Worm (Caenorhabditis elegans) whole organism, L1 larva: ENCODE results near the gene srbc-39.

ENCODE experiments used
- C04F5.9 ChIP-seq: sonication (generic microtip); optimal IDR thresholded peaks from 2 replicates; lab custom pipeline; 2016; ENCODE audit warnings: missing genetic modification characterization, missing compliant biosample characterization
- C34B4.2 ChIP-seq: sonication (generic microtip); optimal IDR thresholded peaks from 2 replicates; lab custom pipeline; 2017; ENCODE audit warnings: mild to moderate bottlenecking, missing genetic modification characterization, missing compliant biosample characterization
- F16B12.6 ChIP-seq: fragments of 150-350 bp; optimal IDR thresholded peaks from 2 replicates; lab custom pipeline; 2014; ENCODE audit warnings: missing biosample characterization, missing genetic modification characterization
- Y116A8C.19 ChIP-seq: sonication (generic microtip); optimal IDR thresholded peaks from 2 replicates; lab custom pipeline; 2016; ENCODE audit warnings: missing compliant biosample characterization, missing genetic modification characterization, borderline replicate concordance
- alr-1 ChIP-seq: fragments of 200-800 bp; sonication (Bioruptor generic); optimal IDR thresholded peaks from 2 replicates; lab custom pipeline; 2018; ENCODE audit warnings: borderline replicate concordance, mild to moderate bottlenecking, missing genetic modification characterization, missing compliant biosample characterization
- ama-1 ChIP-seq: fragments of 150-350 bp; optimal IDR thresholded peaks from 2 replicates; lab custom pipeline; 2014
- blmp-1 ChIP-seq: fragments of 150-350 bp; optimal IDR thresholded peaks from 2 replicates; lab custom pipeline; 2014; ENCODE audit warnings: missing biosample characterization, missing genetic modification characterization
- ceh-63 ChIP-seq: fragments of 200-800 bp; sonication (Bioruptor generic); optimal IDR thresholded peaks from 2 replicates; lab custom pipeline; 2018; ENCODE audit warnings: mild to moderate bottlenecking, missing genetic modification characterization, missing compliant biosample characterization
- ceh-8 ChIP-seq: fragments of 200-800 bp; sonication (Bioruptor generic); optimal IDR thresholded peaks from 2 replicates; lab custom pipeline; 2018; ENCODE audit warnings: mild to moderate bottlenecking, missing genetic modification characterization, moderate library complexity, missing compliant biosample characterization
- ceh-88 ChIP-seq: fragments of 200-800 bp; sonication (Bioruptor generic); IDR thresholded peaks from 2 replicates; pipeline ENCODE4 v1.3.6; 2022; ENCODE audit warnings: missing genetic modification characterization, missing compliant biosample characterization
- ceh-90 ChIP-seq: sonication (generic microtip); optimal IDR thresholded peaks from 2 replicates; lab custom pipeline; 2016; ENCODE audit warnings: missing genetic modification characterization, missing compliant biosample characterization
- ces-1 ChIP-seq: fragments of 150-350 bp; optimal IDR thresholded peaks from 2 replicates; lab custom pipeline; 2014; ENCODE audit warnings: missing biosample characterization, missing genetic modification reagents, missing genetic modification characterization
- efl-3 ChIP-seq: fragments of 200-800 bp; sonication (Bioruptor generic); optimal IDR thresholded peaks from 2 replicates; lab custom pipeline; 2018; ENCODE audit warnings: mild to moderate bottlenecking, missing genetic modification characterization, missing compliant biosample characterization
- egl-13 ChIP-seq: sonication (generic microtip); optimal IDR thresholded peaks from 2 replicates; lab custom pipeline; 2016; ENCODE audit warnings: missing genotype, missing genetic modification reagents, missing genetic modification characterization, missing compliant biosample characterization
- egl-27 ChIP-seq, 2 experiments: fragments of 150-350 bp in 1 of 2; sonication (generic microtip); optimal IDR thresholded peaks; 3 replicates each; lab custom pipeline; 2017 to 2018; ENCODE audit warnings: missing biosample characterization in 2 of 2, missing genetic modification characterization in 2 of 2, missing genetic modification reagents in 2 of 2
- fkh-10 ChIP-seq: sonication (generic microtip); optimal IDR thresholded peaks from 2 replicates; lab custom pipeline; 2017; ENCODE audit warnings: missing biosample characterization, missing genetic modification reagents, missing genetic modification characterization
- fos-1 ChIP-seq: fragments of 150-350 bp; optimal IDR thresholded peaks from 2 replicates; lab custom pipeline; 2014; ENCODE audit warnings: missing biosample characterization, missing genetic modification characterization
- grh-1 ChIP-seq: fragments of 200-800 bp; sonication (Bioruptor generic); IDR thresholded peaks from 2 replicates; pipeline ENCODE4 v1.3.6; 2022; ENCODE audit warnings: missing genetic modification reagents, missing genetic modification characterization, missing compliant biosample characterization
- hpl-2 ChIP-seq: fragments of 150-350 bp; optimal IDR thresholded peaks from 2 replicates; lab custom pipeline; 2014; ENCODE audit warnings: missing biosample characterization, missing genetic modification reagents, missing genetic modification characterization
- lin-14 ChIP-seq: fragments of 200-800 bp; sonication (Bioruptor generic); optimal IDR thresholded peaks from 2 replicates; lab custom pipeline; 2018; ENCODE audit warnings: mild to moderate bottlenecking, missing genetic modification characterization, moderate library complexity, missing compliant biosample characterization
- lin-15B ChIP-seq: fragments of 150-350 bp; sonication (generic microtip); optimal IDR thresholded peaks from 3 replicates; lab custom pipeline; 2014; ENCODE audit warnings: missing biosample characterization, missing genetic modification characterization
- lin-35 ChIP-seq, 2 experiments: fragments of 150-350 bp; optimal IDR thresholded peaks; 2 replicates each; lab custom pipeline; 2014; ENCODE audit warnings: missing biosample characterization in 2 of 2, missing genetic modification characterization in 2 of 2, missing genetic modification reagents in 2 of 2
- lin-39 ChIP-seq: fragments of 150-350 bp; optimal IDR thresholded peaks from 2 replicates; lab custom pipeline; 2014; ENCODE audit warnings: missing biosample characterization, missing genetic modification reagents, missing genetic modification characterization
- lsy-2 ChIP-seq, 2 experiments: fragments of 150-350 bp; optimal IDR thresholded peaks; 2 replicates each; lab custom pipeline; 2014; ENCODE audit warnings: missing biosample characterization in 2 of 2, missing genetic modification characterization in 2 of 2
- mab-9 ChIP-seq: fragments of 200-800 bp; sonication (Bioruptor generic); IDR thresholded peaks from 2 replicates; pipeline ENCODE4 v1.3.6; 2022; ENCODE audit warnings: missing genetic modification reagents, missing genetic modification characterization, missing compliant biosample characterization
- mdl-1 ChIP-seq, 2 experiments: fragments of 150-350 bp; optimal IDR thresholded peaks; 2 replicates each; lab custom pipeline; 2014 to 2017; ENCODE audit warnings: missing biosample characterization in 2 of 2, missing genetic modification characterization in 2 of 2, inconsistent platforms in 1 of 2
- nhr-28 ChIP-seq: fragments of 150-350 bp; optimal IDR thresholded peaks from 2 replicates; lab custom pipeline; 2014; ENCODE audit warnings: missing biosample characterization, missing genetic modification characterization
- nhr-47 ChIP-seq: sonication (generic microtip); optimal IDR thresholded peaks from 2 replicates; lab custom pipeline; 2016; ENCODE audit warnings: mild to moderate bottlenecking, missing genetic modification characterization, moderate library complexity, missing compliant biosample characterization
- nhr-71 ChIP-seq: sonication (generic microtip); optimal IDR thresholded peaks from 2 replicates; lab custom pipeline; 2016; ENCODE audit warnings: mild to moderate bottlenecking, missing genetic modification characterization, moderate library complexity, missing compliant biosample characterization
- nhr-76 ChIP-seq: sonication (generic microtip); optimal IDR thresholded peaks from 2 replicates; lab custom pipeline; 2017; ENCODE audit warnings: missing biosample characterization, missing genetic modification characterization
- nhr-77 ChIP-seq: fragments of 150-350 bp; optimal IDR thresholded peaks from 2 replicates; lab custom pipeline; 2014; ENCODE audit warnings: missing biosample characterization, missing genetic modification characterization
- nhr-84 ChIP-seq: sonication (generic microtip); optimal IDR thresholded peaks from 2 replicates; lab custom pipeline; 2017; ENCODE audit warnings: missing biosample characterization, missing genetic modification characterization
- nhr-85 ChIP-seq: sonication (generic microtip); peaks from one replicate; lab custom pipeline; 2016; ENCODE audit warnings: missing genetic modification characterization, inconsistent platforms, missing compliant biosample characterization
- nhr-90 ChIP-seq: sonication (generic microtip); optimal IDR thresholded peaks from 2 replicates; lab custom pipeline; 2016; ENCODE audit warnings: mild to moderate bottlenecking, missing genetic modification characterization, missing compliant biosample characterization; ENCODE audit not compliant: poor library complexity
- pag-3 ChIP-seq: sonication (generic microtip); optimal IDR thresholded peaks from 2 replicates; lab custom pipeline; 2017; ENCODE audit warnings: missing genetic modification characterization, mild to moderate bottlenecking, missing compliant biosample characterization, antibody characterized with exemption, borderline replicate concordance; ENCODE audit not compliant: insufficient read depth
- rnt-1 ChIP-seq: sonication (generic microtip); optimal IDR thresholded peaks from 2 replicates; lab custom pipeline; 2016; ENCODE audit warnings: mild to moderate bottlenecking, missing genetic modification characterization, moderate library complexity, missing compliant biosample characterization
- skn-1 ChIP-seq: fragments of 150-350 bp; optimal IDR thresholded peaks from 2 replicates; lab custom pipeline; 2014; ENCODE audit warnings: missing biosample characterization, missing genetic modification characterization
- sox-4 ChIP-seq: sonication (generic microtip); optimal IDR thresholded peaks from 2 replicates; lab custom pipeline; 2016; ENCODE audit warnings: missing genetic modification characterization, missing compliant biosample characterization
- sptf-1 ChIP-seq: fragments of 150-350 bp; optimal IDR thresholded peaks from 2 replicates; lab custom pipeline; 2014; ENCODE audit warnings: missing biosample characterization, missing genetic modification characterization
- sup-37 ChIP-seq: fragments of 200-800 bp; sonication (Bioruptor generic); optimal IDR thresholded peaks from 2 replicates; lab custom pipeline; 2018; ENCODE audit warnings: mild to moderate bottlenecking, missing genetic modification characterization, missing compliant biosample characterization
- tbx-2 ChIP-seq: sonication (generic microtip); optimal IDR thresholded peaks from 2 replicates; lab custom pipeline; 2016; ENCODE audit warnings: missing genetic modification characterization, missing compliant biosample characterization
- unc-130 ChIP-seq: fragments of 150-350 bp; optimal IDR thresholded peaks from 2 replicates; lab custom pipeline; 2017; ENCODE audit warnings: missing biosample characterization, missing genetic modification characterization, inconsistent platforms
- unc-30 ChIP-seq: sonication (generic microtip); optimal IDR thresholded peaks from 2 replicates; lab custom pipeline; 2017; ENCODE audit warnings: missing biosample characterization, missing genetic modification characterization
- unc-62 ChIP-seq: fragments of 150-350 bp; optimal IDR thresholded peaks from 2 replicates; lab custom pipeline; 2014; ENCODE audit warnings: missing biosample characterization, missing genetic modification reagents, missing genetic modification characterization
- unc-86 ChIP-seq: sonication (generic microtip); optimal IDR thresholded peaks from 2 replicates; lab custom pipeline; 2016; ENCODE audit warnings: missing genetic modification characterization, missing compliant biosample characterization
- unc-98 ChIP-seq: fragments of 200-800 bp; sonication (Bioruptor generic); IDR thresholded peaks from 2 replicates; pipeline ENCODE4 v1.3.6; 2022; ENCODE audit warnings: missing genetic modification characterization, missing compliant biosample characterization
- zip-4 ChIP-seq: fragments of 200-800 bp; sonication (Bioruptor generic); optimal IDR thresholded peaks from 2 replicates; lab custom pipeline; 2018; ENCODE audit warnings: mild to moderate bottlenecking, missing genetic modification characterization, moderate library complexity, missing compliant biosample characterization
- ztf-11 ChIP-seq, 2 experiments: sonication (generic microtip); optimal IDR thresholded peaks; 2 replicates each; lab custom pipeline; 2016 to 2017; ENCODE audit warnings: missing genetic modification characterization in 2 of 2, missing biosample characterization in 1 of 2, missing compliant biosample characterization in 1 of 2
- ztf-4 ChIP-seq: fragments of 150-350 bp; optimal IDR thresholded peaks from 2 replicates; lab custom pipeline; 2014; ENCODE audit warnings: missing biosample characterization, missing genetic modification characterization

The srbc-39 gene

DNA sequence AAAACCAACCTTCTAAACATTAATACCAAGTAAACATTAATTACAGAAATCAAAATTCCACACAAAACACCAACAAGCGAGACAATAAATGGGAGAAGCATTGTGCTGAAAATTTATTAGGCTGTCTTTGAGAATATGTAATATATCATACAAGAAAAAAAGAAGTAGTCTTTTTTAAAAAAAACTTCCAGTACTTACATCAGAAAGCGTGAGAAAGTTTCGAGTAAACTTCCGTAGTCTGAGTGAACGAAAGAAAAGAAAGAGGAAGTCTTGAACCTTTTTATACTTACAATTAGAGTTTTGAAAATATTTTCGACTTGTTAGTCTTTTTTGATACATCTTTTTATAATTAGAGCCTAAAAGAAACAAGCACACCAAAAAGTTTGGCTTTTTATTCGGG is 10.8 kb downstream of the srbc-39 start, which contains the start of gene srbc-40:
srbc-40 (minus strand) TSS at position 101 of the 400 bp plus-strand sequence.
- no peak for TF ChIP-seq lin-15B (tag; lab: Kevin White, UChicago)
- no peak for TF ChIP-seq lin-39 (tag; lab: Kevin White, UChicago)
- no peak for TF ChIP-seq zip-4 (GFP tag; lab: Kevin White, UChicago)
- TF ChIP-seq ceh-90 (tag; lab: Kevin White, UChicago) = no peak
- no peak for TF ChIP-seq C04F5.9

DNA sequence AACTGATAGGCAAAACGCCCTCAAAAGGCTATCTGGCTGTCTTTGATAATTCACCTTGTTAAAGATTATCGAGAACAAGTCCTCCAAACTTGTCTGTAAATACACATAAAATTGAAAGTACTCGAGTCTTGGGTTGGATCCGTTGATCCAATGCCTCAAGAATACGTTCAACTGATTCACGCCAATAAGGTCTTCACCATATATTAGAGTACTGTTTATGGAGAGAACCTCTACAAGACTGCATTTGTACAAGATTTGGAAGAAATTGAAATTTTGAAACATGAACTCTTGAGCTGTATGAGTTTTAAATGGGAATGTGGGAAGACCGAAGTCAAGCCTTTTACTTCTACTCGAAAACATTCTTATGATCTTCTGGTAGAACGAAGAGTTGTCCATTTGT is 14.0 kb downstream of the srbc-39 start:
- TF ChIP-seq nhr-47 = no peak
- TF ChIP-seq, all 84 proteins: peak for 0

DNA sequence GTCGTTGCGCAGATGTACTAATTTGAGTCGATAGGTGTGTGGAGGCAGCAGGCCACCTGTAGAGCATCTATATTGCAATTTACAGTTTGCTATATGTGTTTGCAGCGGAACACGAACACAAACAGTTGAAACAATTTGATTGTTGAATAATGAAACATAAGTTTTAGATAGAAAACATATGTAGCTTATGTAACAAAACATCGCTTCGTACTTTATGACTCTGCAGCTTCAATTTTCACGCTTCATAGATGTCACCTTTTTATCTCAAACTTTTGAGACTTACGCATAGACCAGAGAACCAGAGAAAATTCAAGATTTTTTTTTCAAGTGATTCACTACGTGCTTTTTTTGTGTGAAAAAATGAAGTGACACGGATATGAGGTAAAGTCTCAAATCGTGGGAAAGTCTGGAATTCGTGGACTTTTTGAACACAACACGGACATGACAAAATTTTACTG is 15.0 kb downstream of the srbc-39 start, which contains the start of gene fbxb-72:
fbxb-72 (minus strand) TSS at position 58 of the 458 bp plus-strand sequence.
- TF ChIP-seq lsy-2 (tag; optimal IDR thresholded peaks at IDR 0.05; lab: Kevin White, UChicago) (peak; percentile 51 to 58), nhr-28 (tag; lab: Kevin White, UChicago) (no peak), sup-37 (GFP tag; lab: Kevin White, UChicago) (peak; percentile 55), efl-3 (GFP tag; lab: Kevin White, UChicago) (no peak), grh-1 (GFP tag; lab: Robert Waterston, UW) (no peak), rnt-1 (tag; lab: Kevin White, UChicago) (peak; percentile 53), alr-1 (tag; lab: Kevin White, UChicago) (no peak), mab-9 (GFP tag; lab: Robert Waterston, UW) (no peak), F16B12.6 (tag; lab: Kevin White, UChicago) (no peak), blmp-1 (tag; lab: Kevin White, UChicago) (no peak), nhr-76 (no peak), unc-130 (no peak), nhr-71 (peak; percentile 84), ama-1 (lab: Kevin White, UChicago) (peak; percentile 89), fos-1 (tag; lab: Kevin White, UChicago) (no peak), ceh-63 (GFP tag; lab: Kevin White, UChicago) (no peak), ces-1 (no peak), Y116A8C.19 (tag; lab: Kevin White, UChicago) (no peak), nhr-85 (tag; lab: Kevin White, UChicago) (no peak), C04F5.9 (peak; percentile 21), ceh-88 (GFP tag; lab: Robert Waterston, UW) (peak; percentile 38; the same call in 1 of the 2 replicates), unc-86 (tag; lab: Kevin White, UChicago) (no peak), pag-3 (no peak), tbx-2 (tag; lab: Kevin White, UChicago) (peak; percentile 69), egl-27 (tag; optimal IDR thresholded peaks at IDR 0.05; lab: Kevin White, UChicago) (no peak), ceh-90 (tag; lab: Kevin White, UChicago) (no peak), unc-30 (tag; lab: Kevin White, UChicago) (no peak), egl-13 (tag; lab: Kevin White, UChicago) (no peak), nhr-47 (peak; percentile 68), hpl-2 (peak; percentile 75), nhr-90 (peak; percentile 76), ceh-8 (GFP tag; lab: Kevin White, UChicago) (no peak), mdl-1 (tag; optimal IDR thresholded peaks at IDR 0.05; lab: Kevin White, UChicago) (no peak), skn-1 (tag; lab: Kevin White, UChicago) (no peak), sptf-1 (tag; lab: Kevin White, UChicago) (no peak), sox-4 (no peak), nhr-84 (peak; percentile 59), C34B4.2 (tag; lab: Kevin White, UChicago) (no peak), lin-35 (GFP tag; optimal IDR thresholded peaks at IDR 0.05; lab: Kevin White, UChicago) (peak in 1 of 2 experiments; percentile 85), fkh-10 (no peak), ztf-11 (tag; optimal IDR thresholded peaks at IDR 0.05; lab: Kevin White, UChicago) (peak in 1 of 2 experiments; percentile 5), nhr-77 (tag; lab: Kevin White, UChicago) (no peak), ztf-4 (tag; lab: Kevin White, UChicago) (peak; percentile 85), lin-14 (GFP tag; lab: Kevin White, UChicago) (peak; percentile 71), unc-62 (no peak), unc-98 (GFP tag; lab: Robert Waterston, UW) (no peak)
